Worm (Caenorhabditis elegans) whole organism, midembryonic: ENCODE data around the gene srh-190.

Experiments used
- cog-1 ChIP-seq: sonication (generic microtip); optimal IDR thresholded peaks from 2 replicates; lab custom pipeline; 2016; ENCODE audit warnings: missing genetic modification characterization, missing compliant biosample characterization
- flt-1 ChIP-seq: fragments of 200-800 bp; sonication (Bioruptor generic); IDR thresholded peaks from 2 replicates; pipeline ENCODE4 v1.3.6; 2022; ENCODE audit warnings: missing genetic modification characterization, missing compliant biosample characterization
- med-1 ChIP-seq: sonication (generic microtip); optimal IDR thresholded peaks from 2 replicates; lab custom pipeline; 2017; ENCODE audit warnings: missing genetic modification characterization, mild to moderate bottlenecking, missing compliant biosample characterization, antibody characterized with exemption, missing genetic modification reagents; ENCODE audit not compliant: insufficient read depth
- ref-1 ChIP-seq: fragments of 200-800 bp; sonication (Bioruptor generic); conservative IDR thresholded peaks from 2 replicates; pipeline ENCODE4 v1.3.6; 2022; ENCODE audit warnings: missing genetic modification reagents, missing genetic modification characterization, missing compliant biosample characterization
- tab-1 ChIP-seq: fragments of 200-800 bp; sonication (Bioruptor generic); IDR thresholded peaks from 2 replicates; pipeline ENCODE4 v1.3.6; 2022; ENCODE audit warnings: missing genetic modification characterization, missing compliant biosample characterization
- ztf-23 ChIP-seq: fragments of 200-800 bp; sonication (Bioruptor generic); IDR thresholded peaks from 2 replicates; pipeline ENCODE4 v1.3.6; 2022; ENCODE audit warnings: missing genetic modification reagents, missing genetic modification characterization, missing compliant biosample characterization
- ztf-29 ChIP-seq: fragments of 200-800 bp; sonication (Bioruptor generic); IDR thresholded peaks from 2 replicates; pipeline ENCODE4 v1.3.6; 2022; ENCODE audit warnings: missing genetic modification reagents, missing genetic modification characterization, missing compliant biosample characterization

DNA sequence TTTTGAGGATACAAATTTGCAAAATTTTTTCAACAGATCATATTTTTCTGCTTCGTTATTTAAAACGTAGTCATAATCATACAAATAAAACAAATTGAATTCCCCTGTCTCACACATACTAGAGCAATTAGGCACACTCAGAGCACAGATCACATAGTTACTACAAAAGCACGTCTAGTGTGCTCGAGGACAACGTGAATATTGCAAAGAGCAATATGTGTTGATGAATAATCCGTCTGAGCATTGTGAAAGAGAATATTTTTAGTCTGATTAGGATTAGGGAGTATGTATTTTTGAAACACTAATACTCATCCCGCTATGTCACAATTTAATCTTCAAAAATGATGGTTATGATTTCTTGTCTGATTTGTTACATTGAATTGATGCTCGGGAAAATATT lies 25.7 kb upstream of the srh-190 start:
- no peak for TF ChIP-seq tab-1
- no peak for TF ChIP-seq cog-1
- TF ChIP-seq ztf-23 = no peak
- TF ChIP-seq ztf-29 (GFP tag; lab: Robert Waterston, UW) = no peak
- no peak for TF ChIP-seq flt-1 (GFP tag; lab: Robert Waterston, UW)
- TF ChIP-seq med-1 (GFP tag; lab: Kevin White, UChicago) = no peak
- no peak for TF ChIP-seq ref-1
